Fruit fly (Drosophila melanogaster) whole organism, adult: Measurements from ENCODE around the gene neur.

ENCODE experiments used
- CG11617 ChIP-seq: fragments of 200-800 bp; sonication (Bioruptor generic); optimal IDR thresholded peaks from 2 replicates; lab custom pipeline; 2017; ENCODE audit warnings: mild to moderate bottlenecking, missing biosample characterization, missing genetic modification reagents, missing genetic modification characterization
- CG12768 ChIP-seq: fragments of 200-800 bp; sonication (Bioruptor generic); optimal IDR thresholded peaks from 2 replicates; lab custom pipeline; 2017; ENCODE audit warnings: missing biosample characterization, missing genetic modification characterization, mild to moderate bottlenecking, moderate library complexity, missing genetic modification reagents
- CG14711 ChIP-seq: fragments of 200-800 bp; sonication (Bioruptor generic); optimal IDR thresholded peaks from 2 replicates; lab custom pipeline; 2018; ENCODE audit warnings: missing biosample characterization, mild to moderate bottlenecking, missing genetic modification characterization, moderate library complexity
- CG1620 ChIP-seq: fragments of 200-800 bp; sonication (Bioruptor generic); optimal IDR thresholded peaks from 2 replicates; lab custom pipeline; 2016; ENCODE audit warnings: missing biosample characterization, missing genetic modification characterization
- CG33017 ChIP-seq: fragments of 200-800 bp; sonication (Bioruptor generic); optimal IDR thresholded peaks from 2 replicates; lab custom pipeline; 2018; ENCODE audit warnings: missing biosample characterization, mild to moderate bottlenecking, missing genetic modification characterization, moderate library complexity
- CG5204 ChIP-seq: fragments of 200-800 bp; sonication (Bioruptor generic); optimal IDR thresholded peaks from 2 replicates; lab custom pipeline; 2016; ENCODE audit warnings: missing biosample characterization, missing genetic modification characterization
- CG7045 ChIP-seq: fragments of 200-800 bp; sonication (Bioruptor generic); optimal IDR thresholded peaks from 2 replicates; lab custom pipeline; 2017; ENCODE audit warnings: missing biosample characterization, mild to moderate bottlenecking, missing genetic modification characterization
- CG7101 ChIP-seq: fragments of 200-800 bp; sonication (Bioruptor generic); optimal IDR thresholded peaks from 2 replicates; lab custom pipeline; 2018; ENCODE audit warnings: missing biosample characterization, mild to moderate bottlenecking, missing genetic modification characterization, moderate library complexity
- Clk ChIP-seq: fragments of 200-800 bp; sonication (Bioruptor generic); optimal IDR thresholded peaks from 2 replicates; lab custom pipeline; 2017; ENCODE audit warnings: missing biosample characterization, missing genetic modification characterization
- Crg-1 ChIP-seq: fragments of 200-800 bp; sonication (Bioruptor generic); optimal IDR thresholded peaks from 2 replicates; lab custom pipeline; 2016; ENCODE audit warnings: missing biosample characterization, missing genetic modification characterization
- Hr96 ChIP-seq: fragments of 200-800 bp; sonication (Bioruptor generic); optimal IDR thresholded peaks from 2 replicates; lab custom pipeline; 2016; ENCODE audit warnings: missing biosample characterization, missing genetic modification characterization
- Mnt ChIP-seq: fragments of 200-800 bp; sonication (Bioruptor generic); optimal IDR thresholded peaks from 2 replicates; lab custom pipeline; 2016; ENCODE audit warnings: missing biosample characterization, mild to moderate bottlenecking, missing genetic modification characterization
- bab1 ChIP-seq: fragments of 200-800 bp; sonication (Bioruptor generic); optimal IDR thresholded peaks from 3 replicates; lab custom pipeline; 2019; ENCODE audit warnings: missing biosample characterization, mild to moderate bottlenecking, missing genetic modification characterization, moderate library complexity
- cic ChIP-seq: fragments of 200-800 bp; sonication (Bioruptor generic); optimal IDR thresholded peaks from 2 replicates; lab custom pipeline; 2017; ENCODE audit warnings: missing biosample characterization, mild to moderate bottlenecking, missing genetic modification characterization, moderate library complexity
- cnc ChIP-seq, 2 experiments: fragments of >200 bp; optimal IDR thresholded peaks; 2 replicates each; lab custom pipeline; 2017
- kay ChIP-seq: fragments of 200-800 bp; sonication (Bioruptor generic); peaks from one replicate; lab custom pipeline; 2016; ENCODE audit warnings: missing biosample characterization, missing genetic modification characterization, borderline replicate concordance
- ovo ChIP-seq: fragments of 200-800 bp; sonication (Bioruptor generic); optimal IDR thresholded peaks from 2 replicates; lab custom pipeline; 2016; ENCODE audit warnings: missing biosample characterization, missing genetic modification characterization
- pad ChIP-seq: fragments of 200-800 bp; sonication (Bioruptor generic); optimal IDR thresholded peaks from 3 replicates; lab custom pipeline; 2017; ENCODE audit warnings: missing biosample characterization, missing genetic modification characterization, mild to moderate bottlenecking, moderate library complexity, missing genetic modification reagents
- tj ChIP-seq: fragments of 200-800 bp; sonication (Bioruptor generic); optimal IDR thresholded peaks from 3 replicates; lab custom pipeline; 2017; ENCODE audit warnings: missing biosample characterization, mild to moderate bottlenecking, missing genetic modification characterization, moderate library complexity
- toe ChIP-seq: fragments of 200-800 bp; sonication (Bioruptor generic); optimal IDR thresholded peaks from 2 replicates; lab custom pipeline; 2016; ENCODE audit warnings: missing biosample characterization, missing genetic modification characterization

neur gene

dm6 chr3R:9030006-9030749 lies 9.1 kb downstream of the neur start:
- TF ChIP-seq pad (GFP tag; lab: Kevin White, UChicago) = no peak
- no peak for TF ChIP-seq CG1620 (GFP tag; lab: Kevin White, UChicago)
- TF ChIP-seq CG14711 (tag; lab: Kevin White, UChicago) = no peak
- no peak for TF ChIP-seq CG11617 (GFP tag; lab: Kevin White, UChicago)
- no peak for TF ChIP-seq tj (GFP tag; lab: Kevin White, UChicago)
- TF ChIP-seq CG33017 (tag; lab: Kevin White, UChicago) = no peak
- no peak for TF ChIP-seq bab1 (GFP tag; lab: Kevin White, UChicago)
- TF ChIP-seq CG5204 = no peak
- TF ChIP-seq CG7101 = no peak
- TF ChIP-seq ovo = no peak
- no peak for TF ChIP-seq toe (GFP tag; lab: Kevin White, UChicago)
- TF ChIP-seq kay = no peak

- no peak for TF ChIP-seq cic
- no peak for TF ChIP-seq CG7101
- no peak for TF ChIP-seq cnc (optimal IDR thresholded peaks at IDR 0.05; lab: Kevin White, UChicago)
Measured at dm6 chr3R:9029411-9029810, 9.9 kb downstream of the neur start.

DNA sequence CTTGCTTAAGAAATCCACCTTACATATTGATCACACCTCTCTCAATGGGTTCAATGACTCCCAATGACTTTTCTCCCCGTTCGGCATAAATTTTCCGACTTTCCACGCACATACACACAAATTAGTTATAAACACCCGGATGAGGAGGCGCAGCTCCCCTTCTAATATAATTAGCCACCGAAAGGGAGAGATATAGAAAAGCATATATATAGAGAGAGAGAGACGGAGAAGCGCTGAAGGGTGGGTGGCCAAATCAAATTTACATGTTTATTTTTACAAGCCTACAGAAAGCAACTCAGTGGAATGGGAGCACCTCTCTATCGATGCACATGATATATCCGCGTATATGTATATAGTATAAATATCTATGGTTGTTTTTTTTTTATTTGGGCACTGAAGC lies 10.6 kb downstream of the neur start:
- TF ChIP-seq CG11617 (GFP tag; lab: Kevin White, UChicago) (no peak), CG12768 (GFP tag; lab: Kevin White, UChicago) (no peak), tj (GFP tag; lab: Kevin White, UChicago) (no peak), cnc (optimal IDR thresholded peaks at IDR 0.05; lab: Kevin White, UChicago) (no peak), kay (no peak), Hr96 (GFP tag; lab: Kevin White, UChicago) (no peak)

DNA sequence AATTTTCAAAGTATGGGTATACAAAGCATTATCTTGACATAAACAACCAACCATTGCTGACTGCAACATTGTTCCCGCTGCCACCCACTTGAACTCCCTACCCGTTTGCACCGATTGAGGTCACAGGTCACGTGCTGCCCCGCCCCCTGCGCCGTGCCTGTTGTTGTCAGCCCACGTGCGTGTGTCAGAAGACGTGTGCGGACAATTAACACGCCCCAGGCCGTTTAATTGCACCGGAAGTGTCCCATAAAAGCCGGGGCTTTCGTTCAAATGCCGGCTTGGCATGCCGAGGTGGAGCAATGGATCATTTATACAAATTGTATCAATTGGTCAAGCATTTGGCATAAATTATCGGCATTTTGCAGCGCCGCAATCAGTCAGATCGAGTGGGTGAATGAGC lies 12.2 kb downstream of the neur start:
- TF ChIP-seq Crg-1 (GFP tag; lab: Kevin White, UChicago) (no peak), CG7101 (no peak), cic (no peak), CG5204 (no peak), kay (no peak), tj (GFP tag; lab: Kevin White, UChicago) (no peak), pad (GFP tag; lab: Kevin White, UChicago) (no peak), CG12768 (GFP tag; lab: Kevin White, UChicago) (no peak), Mnt (GFP tag; lab: Kevin White, UChicago) (no peak), CG33017 (tag; lab: Kevin White, UChicago) (no peak), CG7045 (GFP tag; lab: Kevin White, UChicago) (no peak), CG1620 (GFP tag; lab: Kevin White, UChicago) (no peak), CG14711 (tag; lab: Kevin White, UChicago) (no peak), bab1 (GFP tag; lab: Kevin White, UChicago) (no peak), ovo (no peak), cnc (optimal IDR thresholded peaks at IDR 0.05; lab: Kevin White, UChicago) (no peak)

- TF ChIP-seq CG12768 (GFP tag; lab: Kevin White, UChicago) (no peak), Mnt (GFP tag; lab: Kevin White, UChicago) (no peak), bab1 (GFP tag; lab: Kevin White, UChicago) (no peak), CG11617 (GFP tag; lab: Kevin White, UChicago) (no peak), Clk (GFP tag; lab: Kevin White, UChicago) (no peak), ovo (no peak), CG14711 (tag; lab: Kevin White, UChicago) (no peak), CG7045 (GFP tag; lab: Kevin White, UChicago) (no peak), toe (GFP tag; lab: Kevin White, UChicago) (no peak), CG33017 (tag; lab: Kevin White, UChicago) (no peak), CG7101 (no peak), kay (no peak), cic (no peak), Hr96 (GFP tag; lab: Kevin White, UChicago) (no peak), cnc (optimal IDR thresholded peaks at IDR 0.05; lab: Kevin White, UChicago) (no peak), Crg-1 (GFP tag; lab: Kevin White, UChicago) (no peak), tj (GFP tag; lab: Kevin White, UChicago) (no peak)
Measured at dm6 chr3R:9024835-9025510, 14.3 kb downstream of the neur start.

- no peak for TF ChIP-seq CG11617 (GFP tag; lab: Kevin White, UChicago)
- no peak for TF ChIP-seq Clk (GFP tag; lab: Kevin White, UChicago)
- TF ChIP-seq CG12768 (GFP tag; lab: Kevin White, UChicago) = no peak
- TF ChIP-seq tj (GFP tag; lab: Kevin White, UChicago) = no peak
- TF ChIP-seq CG7045 (GFP tag; lab: Kevin White, UChicago) = no peak
- no peak for TF ChIP-seq CG5204
- no peak for TF ChIP-seq Hr96 (GFP tag; lab: Kevin White, UChicago)
- TF ChIP-seq CG1620 (GFP tag; lab: Kevin White, UChicago) = no peak
- TF ChIP-seq CG33017 (tag; lab: Kevin White, UChicago) = no peak
- TF ChIP-seq toe (GFP tag; lab: Kevin White, UChicago) = no peak
Measured at dm6 chr3R:9023934-9024333, 15.3 kb downstream of the neur start.
